Worm (Caenorhabditis elegans) whole organism, L1 larva: Measurements from ENCODE around the gene vpat-1.

ENCODE experiments used
- C04F5.9 ChIP-seq: sonication (generic microtip); optimal IDR thresholded peaks from 2 replicates; lab custom pipeline; 2016; ENCODE audit warnings: missing genetic modification characterization, missing compliant biosample characterization
- C16A3.4 ChIP-seq: fragments of 150-350 bp; optimal IDR thresholded peaks from 2 replicates; lab custom pipeline; 2014; ENCODE audit warnings: missing biosample characterization, missing genetic modification characterization
- F16B12.6 ChIP-seq: fragments of 150-350 bp; optimal IDR thresholded peaks from 2 replicates; lab custom pipeline; 2014; ENCODE audit warnings: missing biosample characterization, missing genetic modification characterization
- Y116A8C.19 ChIP-seq: sonication (generic microtip); optimal IDR thresholded peaks from 2 replicates; lab custom pipeline; 2016; ENCODE audit warnings: missing compliant biosample characterization, missing genetic modification characterization, borderline replicate concordance
- aha-1 ChIP-seq: fragments of 150-350 bp; optimal IDR thresholded peaks from 2 replicates; lab custom pipeline; 2014; ENCODE audit warnings: missing biosample characterization, missing genetic modification characterization
- alr-1 ChIP-seq: fragments of 200-800 bp; sonication (Bioruptor generic); optimal IDR thresholded peaks from 2 replicates; lab custom pipeline; 2018; ENCODE audit warnings: borderline replicate concordance, mild to moderate bottlenecking, missing genetic modification characterization, missing compliant biosample characterization
- ceh-63 ChIP-seq: fragments of 200-800 bp; sonication (Bioruptor generic); optimal IDR thresholded peaks from 2 replicates; lab custom pipeline; 2018; ENCODE audit warnings: mild to moderate bottlenecking, missing genetic modification characterization, missing compliant biosample characterization
- ceh-88 ChIP-seq: fragments of 200-800 bp; sonication (Bioruptor generic); IDR thresholded peaks from 2 replicates; pipeline ENCODE4 v1.3.6; 2022; ENCODE audit warnings: missing genetic modification characterization, missing compliant biosample characterization
- ceh-90 ChIP-seq: sonication (generic microtip); optimal IDR thresholded peaks from 2 replicates; lab custom pipeline; 2016; ENCODE audit warnings: missing genetic modification characterization, missing compliant biosample characterization
- ces-1 ChIP-seq: fragments of 150-350 bp; optimal IDR thresholded peaks from 2 replicates; lab custom pipeline; 2014; ENCODE audit warnings: missing biosample characterization, missing genetic modification reagents, missing genetic modification characterization
- dsc-1 ChIP-seq: sonication (generic microtip); optimal IDR thresholded peaks from 2 replicates; lab custom pipeline; 2016; ENCODE audit warnings: mild to moderate bottlenecking, missing genetic modification characterization, missing compliant biosample characterization
- egl-13 ChIP-seq: sonication (generic microtip); optimal IDR thresholded peaks from 2 replicates; lab custom pipeline; 2016; ENCODE audit warnings: missing genotype, missing genetic modification reagents, missing genetic modification characterization, missing compliant biosample characterization
- elt-3 ChIP-seq, 6 experiments: fragments of 150-350 bp in 1 of 6; sonication (generic microtip); optimal IDR thresholded peaks; 2 replicates each; lab custom pipeline; 2017 to 2018; ENCODE audit warnings: missing biosample characterization in 6 of 6, missing genetic modification characterization in 6 of 6, inconsistent platforms in 1 of 6
- fkh-10 ChIP-seq: sonication (generic microtip); optimal IDR thresholded peaks from 2 replicates; lab custom pipeline; 2017; ENCODE audit warnings: missing biosample characterization, missing genetic modification reagents, missing genetic modification characterization
- fkh-4 ChIP-seq: sonication (generic microtip); optimal IDR thresholded peaks from 2 replicates; lab custom pipeline; 2016; ENCODE audit warnings: missing compliant biosample characterization, missing genetic modification characterization, borderline replicate concordance
- fkh-8 ChIP-seq: sonication (generic microtip); optimal IDR thresholded peaks from 2 replicates; lab custom pipeline; 2016; ENCODE audit warnings: mild to moderate bottlenecking, missing genetic modification characterization, missing compliant biosample characterization
- fos-1 ChIP-seq: fragments of 150-350 bp; optimal IDR thresholded peaks from 2 replicates; lab custom pipeline; 2014; ENCODE audit warnings: missing biosample characterization, missing genetic modification characterization
- hlh-4 ChIP-seq: sonication (generic microtip); optimal IDR thresholded peaks from 2 replicates; lab custom pipeline; 2016; ENCODE audit warnings: mild to moderate bottlenecking, missing genetic modification characterization, missing compliant biosample characterization
- irx-1 ChIP-seq: sonication (generic microtip); optimal IDR thresholded peaks from 2 replicates; lab custom pipeline; 2016; ENCODE audit warnings: missing genetic modification characterization, missing compliant biosample characterization
- isw-1 ChIP-seq: fragments of 200-800 bp; sonication (Bioruptor generic); IDR thresholded peaks from 2 replicates; pipeline ENCODE4 v1.3.6; 2022; ENCODE audit warnings: missing genetic modification characterization, missing compliant biosample characterization
- lin-14 ChIP-seq: fragments of 200-800 bp; sonication (Bioruptor generic); optimal IDR thresholded peaks from 2 replicates; lab custom pipeline; 2018; ENCODE audit warnings: mild to moderate bottlenecking, missing genetic modification characterization, moderate library complexity, missing compliant biosample characterization
- lin-15B ChIP-seq: fragments of 150-350 bp; sonication (generic microtip); optimal IDR thresholded peaks from 3 replicates; lab custom pipeline; 2014; ENCODE audit warnings: missing biosample characterization, missing genetic modification characterization
- lin-39 ChIP-seq: fragments of 150-350 bp; optimal IDR thresholded peaks from 2 replicates; lab custom pipeline; 2014; ENCODE audit warnings: missing biosample characterization, missing genetic modification reagents, missing genetic modification characterization
- lir-3 ChIP-seq: sonication (generic microtip); optimal IDR thresholded peaks from 2 replicates; lab custom pipeline; 2016; ENCODE audit warnings: mild to moderate bottlenecking, missing genetic modification characterization, moderate library complexity, missing compliant biosample characterization; ENCODE audit not compliant: poor library complexity
- lsy-2 ChIP-seq, 2 experiments: fragments of 150-350 bp; optimal IDR thresholded peaks; 2 replicates each; lab custom pipeline; 2014; ENCODE audit warnings: missing biosample characterization in 2 of 2, missing genetic modification characterization in 2 of 2
- nhr-11 ChIP-seq: fragments of 150-350 bp; optimal IDR thresholded peaks from 2 replicates; lab custom pipeline; 2014; ENCODE audit warnings: missing biosample characterization, missing genetic modification characterization
- nhr-12 ChIP-seq: sonication (generic microtip); optimal IDR thresholded peaks from 2 replicates; lab custom pipeline; 2017; ENCODE audit warnings: missing biosample characterization, missing genetic modification characterization
- nhr-237 ChIP-seq: fragments of 150-350 bp; optimal IDR thresholded peaks from 2 replicates; lab custom pipeline; 2014; ENCODE audit warnings: missing biosample characterization, missing genetic modification characterization
- nhr-71 ChIP-seq: sonication (generic microtip); optimal IDR thresholded peaks from 2 replicates; lab custom pipeline; 2016; ENCODE audit warnings: mild to moderate bottlenecking, missing genetic modification characterization, moderate library complexity, missing compliant biosample characterization
- nhr-76 ChIP-seq: sonication (generic microtip); optimal IDR thresholded peaks from 2 replicates; lab custom pipeline; 2017; ENCODE audit warnings: missing biosample characterization, missing genetic modification characterization
- nhr-85 ChIP-seq: sonication (generic microtip); peaks from one replicate; lab custom pipeline; 2016; ENCODE audit warnings: missing genetic modification characterization, inconsistent platforms, missing compliant biosample characterization
- nhr-90 ChIP-seq: sonication (generic microtip); optimal IDR thresholded peaks from 2 replicates; lab custom pipeline; 2016; ENCODE audit warnings: mild to moderate bottlenecking, missing genetic modification characterization, missing compliant biosample characterization; ENCODE audit not compliant: poor library complexity
- pag-3 ChIP-seq: sonication (generic microtip); optimal IDR thresholded peaks from 2 replicates; lab custom pipeline; 2017; ENCODE audit warnings: missing genetic modification characterization, mild to moderate bottlenecking, missing compliant biosample characterization, antibody characterized with exemption, borderline replicate concordance; ENCODE audit not compliant: insufficient read depth
- pax-3 ChIP-seq: fragments of 200-800 bp; sonication (Bioruptor generic); optimal IDR thresholded peaks from 2 replicates; lab custom pipeline; 2018; ENCODE audit warnings: mild to moderate bottlenecking, missing genetic modification characterization, moderate library complexity, missing compliant biosample characterization
- pqm-1 ChIP-seq: sonication (generic microtip); optimal IDR thresholded peaks from 3 replicates; lab custom pipeline; 2017; ENCODE audit warnings: missing biosample characterization, missing genetic modification characterization
- skn-1 ChIP-seq: fragments of 150-350 bp; optimal IDR thresholded peaks from 2 replicates; lab custom pipeline; 2014; ENCODE audit warnings: missing biosample characterization, missing genetic modification characterization
- snpc-4 ChIP-seq: fragments of 150-350 bp; optimal IDR thresholded peaks from 2 replicates; lab custom pipeline; 2014; ENCODE audit warnings: missing biosample characterization, missing genetic modification characterization
- snu-23 ChIP-seq: sonication (generic microtip); optimal IDR thresholded peaks from 2 replicates; lab custom pipeline; 2016; ENCODE audit warnings: missing genetic modification characterization, missing compliant biosample characterization
- sox-4 ChIP-seq: sonication (generic microtip); optimal IDR thresholded peaks from 2 replicates; lab custom pipeline; 2016; ENCODE audit warnings: missing genetic modification characterization, missing compliant biosample characterization
- swsn-7 ChIP-seq: sonication (generic microtip); optimal IDR thresholded peaks from 2 replicates; lab custom pipeline; 2016; ENCODE audit warnings: missing genetic modification characterization, missing compliant biosample characterization
- tbx-2 ChIP-seq: sonication (generic microtip); optimal IDR thresholded peaks from 2 replicates; lab custom pipeline; 2016; ENCODE audit warnings: missing genetic modification characterization, missing compliant biosample characterization
- unc-62 ChIP-seq: fragments of 150-350 bp; optimal IDR thresholded peaks from 2 replicates; lab custom pipeline; 2014; ENCODE audit warnings: missing biosample characterization, missing genetic modification reagents, missing genetic modification characterization
- unc-98 ChIP-seq: fragments of 200-800 bp; sonication (Bioruptor generic); IDR thresholded peaks from 2 replicates; pipeline ENCODE4 v1.3.6; 2022; ENCODE audit warnings: missing genetic modification characterization, missing compliant biosample characterization
- vab-15 ChIP-seq: sonication (generic microtip); optimal IDR thresholded peaks from 2 replicates; lab custom pipeline; 2017; ENCODE audit warnings: missing genotype, mild to moderate bottlenecking, missing genetic modification characterization, missing compliant biosample characterization
- xbp-1 ChIP-seq: sonication (generic microtip); optimal IDR thresholded peaks from 2 replicates; lab custom pipeline; 2016; ENCODE audit warnings: missing genetic modification characterization, missing compliant biosample characterization
- zag-1 ChIP-seq: fragments of 150-350 bp; optimal IDR thresholded peaks from 2 replicates; lab custom pipeline; 2014; ENCODE audit warnings: missing biosample characterization, missing genetic modification characterization
- ztf-11 ChIP-seq, 2 experiments: sonication (generic microtip); optimal IDR thresholded peaks; 2 replicates each; lab custom pipeline; 2016 to 2017; ENCODE audit warnings: missing genetic modification characterization in 2 of 2, missing biosample characterization in 1 of 2, missing compliant biosample characterization in 1 of 2
- ztf-4 ChIP-seq: fragments of 150-350 bp; optimal IDR thresholded peaks from 2 replicates; lab custom pipeline; 2014; ENCODE audit warnings: missing biosample characterization, missing genetic modification characterization

vpat-1 gene

ce11 chrX:1017456-1017855 is 28.6 kb downstream of the vpat-1 start, which contains the start of the genes F55A4.13 and nlf-1:
F55A4.13 (minus strand) TSS chrX:1017556.
nlf-1 (minus strand) TSS chrX:1017567.
- no peak for TF ChIP-seq Y116A8C.19 (tag; lab: Kevin White, UChicago)
- TF ChIP-seq snpc-4 (tag; lab: Kevin White, UChicago) = no peak
- no peak for TF ChIP-seq nhr-85
- no peak for TF ChIP-seq pag-3 (tag; lab: Kevin White, UChicago)
- no peak for TF ChIP-seq F16B12.6 (tag; lab: Kevin White, UChicago)
- TF ChIP-seq egl-13 (tag; lab: Kevin White, UChicago) = no peak
- no peak for TF ChIP-seq C04F5.9 (tag; lab: Kevin White, UChicago)
- no peak for TF ChIP-seq isw-1 (GFP tag; lab: Robert Waterston, UW)
- TF ChIP-seq C16A3.4 (tag; lab: Kevin White, UChicago) = no peak
- TF ChIP-seq fkh-4 (tag; lab: Kevin White, UChicago) = no peak
- TF ChIP-seq skn-1 (tag; lab: Kevin White, UChicago) = no peak
- no peak for TF ChIP-seq unc-62
- no peak for TF ChIP-seq lir-3
- no peak for TF ChIP-seq ceh-90 (tag; lab: Kevin White, UChicago)
- no peak for TF ChIP-seq nhr-12

DNA sequence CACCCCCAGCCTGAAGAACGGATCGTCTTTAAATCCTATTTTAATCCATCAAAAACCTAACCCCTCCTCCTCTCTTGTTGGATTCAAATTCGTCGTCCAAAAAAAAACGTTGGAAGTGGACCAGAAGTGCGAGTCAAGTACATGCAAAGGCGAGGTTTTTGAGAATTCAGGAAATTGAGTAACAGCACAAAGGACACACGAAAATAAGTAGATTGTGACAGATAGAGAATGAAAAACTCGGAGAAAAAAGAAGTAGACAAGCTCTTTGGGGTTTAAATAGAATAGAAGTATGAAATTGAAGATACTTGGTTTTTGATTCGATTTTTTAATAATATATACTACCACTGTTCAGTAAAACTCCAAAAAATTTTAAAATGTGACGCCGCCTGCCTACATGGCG is 31.3 kb downstream of the vpat-1 start:
- TF ChIP-seq zag-1 (tag; lab: Kevin White, UChicago) = no peak
- no peak for TF ChIP-seq ceh-88 (GFP tag; lab: Robert Waterston, UW)
- no peak for TF ChIP-seq nhr-71 (tag; lab: Kevin White, UChicago)
- TF ChIP-seq fkh-10 (GFP tag; lab: Kevin White, UChicago) = peak; percentile 79
- TF ChIP-seq nhr-237 = no peak
- TF ChIP-seq nhr-11 (tag; lab: Kevin White, UChicago) = no peak
- TF ChIP-seq nhr-90 (tag; lab: Kevin White, UChicago) = no peak
- TF ChIP-seq xbp-1 (tag; lab: Kevin White, UChicago) = no peak
- TF ChIP-seq vab-15 = no peak
- TF ChIP-seq swsn-7 = no peak
- TF ChIP-seq fkh-4 (tag; lab: Kevin White, UChicago) = no peak
- TF ChIP-seq egl-13 (tag; lab: Kevin White, UChicago) = no peak
- no peak for TF ChIP-seq ztf-11 (tag; optimal IDR thresholded peaks at IDR 0.05; lab: Kevin White, UChicago)
- no peak for TF ChIP-seq skn-1 (tag; lab: Kevin White, UChicago)
- no peak for TF ChIP-seq snpc-4 (tag; lab: Kevin White, UChicago)
- TF ChIP-seq fos-1 (tag; lab: Kevin White, UChicago) = no peak
- no peak for TF ChIP-seq fkh-8
- TF ChIP-seq C16A3.4 (tag; lab: Kevin White, UChicago) = no peak
- peak; percentile 58 for TF ChIP-seq lin-14 (GFP tag; lab: Kevin White, UChicago)
- TF ChIP-seq irx-1 = no peak
- no peak for TF ChIP-seq hlh-4 (tag; lab: Kevin White, UChicago)
- TF ChIP-seq aha-1 = no peak
- TF ChIP-seq dsc-1 (tag; lab: Kevin White, UChicago) = no peak
- TF ChIP-seq sox-4 = no peak
- TF ChIP-seq nhr-85 = peak; percentile 57

ce11 chrX:1012385-1012866 is 33.6 kb downstream of the vpat-1 start:
- TF ChIP-seq pax-3 (tag; lab: Kevin White, UChicago) = peak; percentile 48
- peak; percentile 46 for TF ChIP-seq snu-23 (GFP tag; lab: Kevin White, UChicago)
- TF ChIP-seq alr-1 = no peak
- no peak for TF ChIP-seq F16B12.6 (tag; lab: Kevin White, UChicago)
- no peak for TF ChIP-seq nhr-76
- TF ChIP-seq swsn-7 = no peak
- peak; percentile 6 for TF ChIP-seq C04F5.9 (tag; lab: Kevin White, UChicago)
- no peak for TF ChIP-seq ceh-63 (GFP tag; lab: Kevin White, UChicago)
- TF ChIP-seq fkh-4 (tag; lab: Kevin White, UChicago) = no peak
- TF ChIP-seq lin-39 (tag; lab: Kevin White, UChicago) = no peak
- no peak for TF ChIP-seq ztf-4 (tag; lab: Kevin White, UChicago)
- TF ChIP-seq hlh-4 (tag; lab: Kevin White, UChicago) = no peak
- no peak for TF ChIP-seq lin-15B (tag; lab: Kevin White, UChicago)
- TF ChIP-seq ceh-88 (GFP tag; lab: Robert Waterston, UW) = peak; percentile 23; the same call in 1 of the 2 replicates
- peak in 1 of 2 experiments; percentile 31 for TF ChIP-seq lsy-2 (tag; optimal IDR thresholded peaks at IDR 0.05; lab: Kevin White, UChicago)
- no peak for TF ChIP-seq elt-3 (tag; optimal IDR thresholded peaks at IDR 0.05; lab: Kevin White, UChicago)
- no peak for TF ChIP-seq zag-1 (tag; lab: Kevin White, UChicago)
- no peak for TF ChIP-seq tbx-2 (tag; lab: Kevin White, UChicago)
- no peak for TF ChIP-seq ces-1 (GFP tag; lab: Kevin White, UChicago)
- no peak for TF ChIP-seq unc-98 (GFP tag; lab: Robert Waterston, UW)
- TF ChIP-seq pqm-1 = no peak
- TF ChIP-seq pag-3 (tag; lab: Kevin White, UChicago) = no peak
- TF ChIP-seq nhr-90 (tag; lab: Kevin White, UChicago) = peak; percentile 80
- no peak for TF ChIP-seq egl-13 (tag; lab: Kevin White, UChicago)
- no peak for TF ChIP-seq aha-1
